Fruit fly (Drosophila melanogaster) Kc167 (cell line): ENCODE results near the gene HDAC11.

ENCODE experiments used
- h ChIP-seq: fragments of >200 bp; optimal IDR thresholded peaks from 3 replicates; lab custom pipeline; 2018; ENCODE audit warnings: missing external identifiers
- insv ChIP-seq: fragments of >200 bp; optimal IDR thresholded peaks from 3 replicates; lab custom pipeline; 2018; ENCODE audit warnings: missing external identifiers
- psq ChIP-seq: fragments of >200 bp; optimal IDR thresholded peaks from 2 replicates; lab custom pipeline; 2017; ENCODE audit warnings: missing external identifiers

dm6 chr3R:24805048-24805447, 51.0 kb downstream of the HDAC11 start, which contains the start of gene polybromo:
- TF ChIP-seq h (lab: Kevin White, UChicago) (no peak), psq (no peak), insv (lab: Kevin White, UChicago) (no peak)
